Fruit fly (Drosophila melanogaster) whole organism, adult: ENCODE results near the gene Diedel.

ENCODE experiments used
- CG11617 ChIP-seq: fragments of 200-800 bp; sonication (Bioruptor generic); optimal IDR thresholded peaks from 2 replicates; lab custom pipeline; 2017; ENCODE audit warnings: mild to moderate bottlenecking, missing biosample characterization, missing genetic modification reagents, missing genetic modification characterization
- CG12768 ChIP-seq: fragments of 200-800 bp; sonication (Bioruptor generic); optimal IDR thresholded peaks from 2 replicates; lab custom pipeline; 2017; ENCODE audit warnings: missing biosample characterization, missing genetic modification characterization, mild to moderate bottlenecking, moderate library complexity, missing genetic modification reagents
- CG14711 ChIP-seq: fragments of 200-800 bp; sonication (Bioruptor generic); optimal IDR thresholded peaks from 2 replicates; lab custom pipeline; 2018; ENCODE audit warnings: missing biosample characterization, mild to moderate bottlenecking, missing genetic modification characterization, moderate library complexity
- CG1620 ChIP-seq: fragments of 200-800 bp; sonication (Bioruptor generic); optimal IDR thresholded peaks from 2 replicates; lab custom pipeline; 2016; ENCODE audit warnings: missing biosample characterization, missing genetic modification characterization
- CG33017 ChIP-seq: fragments of 200-800 bp; sonication (Bioruptor generic); optimal IDR thresholded peaks from 2 replicates; lab custom pipeline; 2018; ENCODE audit warnings: missing biosample characterization, mild to moderate bottlenecking, missing genetic modification characterization, moderate library complexity
- CG5204 ChIP-seq: fragments of 200-800 bp; sonication (Bioruptor generic); optimal IDR thresholded peaks from 2 replicates; lab custom pipeline; 2016; ENCODE audit warnings: missing biosample characterization, missing genetic modification characterization
- CG7045 ChIP-seq: fragments of 200-800 bp; sonication (Bioruptor generic); optimal IDR thresholded peaks from 2 replicates; lab custom pipeline; 2017; ENCODE audit warnings: missing biosample characterization, mild to moderate bottlenecking, missing genetic modification characterization
- CG7101 ChIP-seq: fragments of 200-800 bp; sonication (Bioruptor generic); optimal IDR thresholded peaks from 2 replicates; lab custom pipeline; 2018; ENCODE audit warnings: missing biosample characterization, mild to moderate bottlenecking, missing genetic modification characterization, moderate library complexity
- Clk ChIP-seq: fragments of 200-800 bp; sonication (Bioruptor generic); optimal IDR thresholded peaks from 2 replicates; lab custom pipeline; 2017; ENCODE audit warnings: missing biosample characterization, missing genetic modification characterization
- Crg-1 ChIP-seq: fragments of 200-800 bp; sonication (Bioruptor generic); optimal IDR thresholded peaks from 2 replicates; lab custom pipeline; 2016; ENCODE audit warnings: missing biosample characterization, missing genetic modification characterization
- Hr96 ChIP-seq: fragments of 200-800 bp; sonication (Bioruptor generic); optimal IDR thresholded peaks from 2 replicates; lab custom pipeline; 2016; ENCODE audit warnings: missing biosample characterization, missing genetic modification characterization
- Mnt ChIP-seq: fragments of 200-800 bp; sonication (Bioruptor generic); optimal IDR thresholded peaks from 2 replicates; lab custom pipeline; 2016; ENCODE audit warnings: missing biosample characterization, mild to moderate bottlenecking, missing genetic modification characterization
- bab1 ChIP-seq: fragments of 200-800 bp; sonication (Bioruptor generic); optimal IDR thresholded peaks from 3 replicates; lab custom pipeline; 2019; ENCODE audit warnings: missing biosample characterization, mild to moderate bottlenecking, missing genetic modification characterization, moderate library complexity
- cic ChIP-seq: fragments of 200-800 bp; sonication (Bioruptor generic); optimal IDR thresholded peaks from 2 replicates; lab custom pipeline; 2017; ENCODE audit warnings: missing biosample characterization, mild to moderate bottlenecking, missing genetic modification characterization, moderate library complexity
- cnc ChIP-seq, 2 experiments: fragments of >200 bp; optimal IDR thresholded peaks; 2 replicates each; lab custom pipeline; 2017
- kay ChIP-seq: fragments of 200-800 bp; sonication (Bioruptor generic); peaks from one replicate; lab custom pipeline; 2016; ENCODE audit warnings: missing biosample characterization, missing genetic modification characterization, borderline replicate concordance
- ovo ChIP-seq: fragments of 200-800 bp; sonication (Bioruptor generic); optimal IDR thresholded peaks from 2 replicates; lab custom pipeline; 2016; ENCODE audit warnings: missing biosample characterization, missing genetic modification characterization
- pad ChIP-seq: fragments of 200-800 bp; sonication (Bioruptor generic); optimal IDR thresholded peaks from 3 replicates; lab custom pipeline; 2017; ENCODE audit warnings: missing biosample characterization, missing genetic modification characterization, mild to moderate bottlenecking, moderate library complexity, missing genetic modification reagents
- tj ChIP-seq: fragments of 200-800 bp; sonication (Bioruptor generic); optimal IDR thresholded peaks from 3 replicates; lab custom pipeline; 2017; ENCODE audit warnings: missing biosample characterization, mild to moderate bottlenecking, missing genetic modification characterization, moderate library complexity
- toe ChIP-seq: fragments of 200-800 bp; sonication (Bioruptor generic); optimal IDR thresholded peaks from 2 replicates; lab custom pipeline; 2016; ENCODE audit warnings: missing biosample characterization, missing genetic modification characterization

The Diedel gene

DNA sequence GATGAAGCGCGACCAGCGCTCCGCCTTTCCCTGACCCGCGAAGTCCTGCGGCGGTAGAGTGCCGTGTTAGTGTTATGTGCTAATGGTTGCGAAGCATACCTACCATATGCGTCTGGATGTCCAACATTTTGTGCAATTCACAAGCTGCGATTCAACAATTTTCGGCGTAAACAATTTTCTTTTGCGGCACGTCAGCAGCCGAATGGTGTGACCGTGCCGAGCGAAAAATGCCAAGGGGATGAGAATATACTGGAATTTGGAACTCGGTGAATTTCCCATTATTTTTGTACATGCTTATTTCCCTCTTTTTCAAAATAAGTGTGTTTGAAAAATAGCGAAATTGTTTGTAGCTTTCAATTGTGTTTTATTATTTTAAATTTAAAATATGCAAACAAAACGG lies 2.7 kb upstream of the Diedel start, which contains the start of gene Spase12:
Gene Spase12 (minus strand): TSS at position 239 of the 400 bp plus-strand sequence.
- TF ChIP-seq CG5204 (GFP tag; lab: Kevin White, UChicago) (no peak), tj (GFP tag; lab: Kevin White, UChicago) (peak; percentile 65), cnc (optimal IDR thresholded peaks at IDR 0.05; lab: Kevin White, UChicago) (no peak), bab1 (GFP tag; lab: Kevin White, UChicago) (no peak)

- TF ChIP-seq pad (GFP tag; lab: Kevin White, UChicago): peak; percentile 4
- TF ChIP-seq Clk (GFP tag; lab: Kevin White, UChicago): no peak
These were observed 830 bp downstream of the Diedel start, which contains the start of gene FipoQ for dm6 chr3R:29494482-29494881. Gene FipoQ (plus strand): TSS chr3R:29494782.

- no peak for TF ChIP-seq cnc (optimal IDR thresholded peaks at IDR 0.05; lab: Kevin White, UChicago)
- TF ChIP-seq tj (GFP tag; lab: Kevin White, UChicago): no peak
- TF ChIP-seq CG7101: no peak
- TF ChIP-seq CG11617 (GFP tag; lab: Kevin White, UChicago): no peak
- TF ChIP-seq Hr96: no peak
- TF ChIP-seq CG33017: no peak
- no peak for TF ChIP-seq CG1620 (GFP tag; lab: Kevin White, UChicago)
- TF ChIP-seq CG14711 (tag; lab: Kevin White, UChicago): no peak
- TF ChIP-seq kay: no peak
- no peak for TF ChIP-seq cic (GFP tag; lab: Kevin White, UChicago)
- no peak for TF ChIP-seq Clk (GFP tag; lab: Kevin White, UChicago)
- no peak for TF ChIP-seq Crg-1 (GFP tag; lab: Kevin White, UChicago)
- no peak for TF ChIP-seq pad (GFP tag; lab: Kevin White, UChicago)
- TF ChIP-seq CG5204 (GFP tag; lab: Kevin White, UChicago): no peak
- no peak for TF ChIP-seq toe (GFP tag; lab: Kevin White, UChicago)
These were observed 2.2 kb downstream of the Diedel start for dm6 chr3R:29495815-29496214.

DNA sequence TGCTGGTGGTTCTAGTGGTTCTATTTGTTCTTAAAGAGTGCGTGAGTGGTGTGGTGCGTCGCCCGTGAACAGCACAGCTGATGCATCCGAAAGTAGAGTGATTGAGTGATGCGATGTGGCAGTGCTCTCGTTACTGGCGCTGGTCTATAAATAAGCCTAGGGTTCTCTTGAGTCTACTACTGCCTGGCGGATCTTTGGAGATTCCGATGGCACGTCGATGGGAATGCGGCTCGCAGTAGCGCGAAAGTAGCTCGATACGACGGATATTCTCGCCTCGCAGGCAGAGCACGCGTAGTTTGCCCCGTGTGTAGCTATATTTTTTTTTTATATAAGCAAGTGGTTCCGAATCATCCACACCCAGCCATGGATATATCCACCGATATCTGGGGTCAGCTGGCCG lies 2.7 kb downstream of the Diedel start:
- TF ChIP-seq CG7101 (no peak), tj (GFP tag; lab: Kevin White, UChicago) (no peak), CG33017 (no peak), Mnt (GFP tag; lab: Kevin White, UChicago) (no peak), CG7045 (GFP tag; lab: Kevin White, UChicago) (no peak), ovo (GFP tag; lab: Kevin White, UChicago) (no peak), Hr96 (no peak), CG14711 (tag; lab: Kevin White, UChicago) (no peak), CG12768 (GFP tag; lab: Kevin White, UChicago) (no peak), pad (GFP tag; lab: Kevin White, UChicago) (no peak), toe (GFP tag; lab: Kevin White, UChicago) (no peak), bab1 (GFP tag; lab: Kevin White, UChicago) (no peak), CG11617 (GFP tag; lab: Kevin White, UChicago) (no peak), CG1620 (GFP tag; lab: Kevin White, UChicago) (no peak), Crg-1 (GFP tag; lab: Kevin White, UChicago) (no peak)

- TF ChIP-seq CG11617 (GFP tag; lab: Kevin White, UChicago) (no peak), CG7101 (no peak), cnc (optimal IDR thresholded peaks at IDR 0.05; lab: Kevin White, UChicago) (peak; percentile 76 to 90), Clk (GFP tag; lab: Kevin White, UChicago) (no peak), CG12768 (GFP tag; lab: Kevin White, UChicago) (no peak)
These were observed 9.3 kb downstream of the Diedel start for dm6 chr3R:29502978-29503377.

DNA sequence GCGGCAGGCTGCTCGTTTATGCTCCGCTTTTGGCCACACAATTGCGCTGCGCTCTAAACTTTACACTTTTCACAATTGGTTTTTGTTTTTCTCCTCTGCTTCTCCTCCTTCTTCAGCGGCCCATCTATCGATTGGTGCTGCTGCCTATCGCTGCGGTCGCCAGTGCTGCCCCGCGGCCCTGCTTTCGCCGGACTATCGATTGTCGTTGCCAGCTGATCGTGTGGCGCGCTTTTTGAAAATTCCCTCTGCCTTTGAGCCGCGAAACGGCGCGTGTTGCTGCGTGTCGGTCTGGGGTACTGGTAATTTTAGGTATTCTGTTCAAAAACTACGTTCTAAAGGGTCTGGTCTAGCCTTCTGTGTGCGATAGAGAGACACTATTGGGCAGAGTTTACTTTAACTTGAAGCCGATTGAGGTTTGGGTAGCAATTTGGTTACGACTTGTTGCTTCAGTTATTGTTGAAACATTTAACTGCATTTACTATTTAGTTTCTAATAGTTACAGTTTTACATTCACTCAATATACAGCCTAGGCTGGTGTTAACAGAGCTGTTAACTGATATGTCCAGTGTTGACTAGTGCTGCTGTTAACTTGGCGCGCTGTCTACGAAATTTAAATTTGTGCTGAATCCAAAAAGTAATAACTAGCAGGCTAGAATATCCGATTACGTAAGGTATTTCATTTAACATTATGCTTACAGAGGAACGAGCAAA lies 9.9 kb downstream of the Diedel start, which contains the start of gene Trc8:
Gene Trc8 (minus strand): TSS at position 392 of the 711 bp plus-strand sequence.
- TF ChIP-seq tj (GFP tag; lab: Kevin White, UChicago) (no peak), bab1 (GFP tag; lab: Kevin White, UChicago) (peak; percentile 27)

DNA sequence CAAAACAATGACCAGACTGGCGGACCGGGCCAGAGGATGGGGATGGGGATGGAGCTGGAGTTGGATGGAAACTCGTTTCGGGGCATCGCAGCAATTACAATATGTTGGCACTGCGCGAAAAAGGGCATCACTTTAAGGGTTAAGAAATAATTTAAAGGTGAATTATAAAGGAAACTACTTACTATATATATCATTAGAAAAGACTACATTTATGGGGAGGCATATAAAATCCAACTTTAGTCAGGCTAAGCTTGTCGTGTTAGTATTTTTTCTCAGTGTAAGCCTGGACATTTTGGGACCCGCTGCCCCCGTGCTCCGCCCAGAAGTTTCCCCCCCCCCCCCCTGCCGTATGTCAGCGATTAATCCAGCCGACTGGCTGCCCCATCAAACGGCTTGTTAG lies 12.9 kb downstream of the Diedel start:
- TF ChIP-seq kay (no peak), CG14711 (tag; lab: Kevin White, UChicago) (no peak), tj (GFP tag; lab: Kevin White, UChicago) (no peak), CG11617 (GFP tag; lab: Kevin White, UChicago) (no peak), toe (GFP tag; lab: Kevin White, UChicago) (no peak), CG33017 (no peak), CG1620 (GFP tag; lab: Kevin White, UChicago) (no peak), Mnt (GFP tag; lab: Kevin White, UChicago) (no peak), cic (GFP tag; lab: Kevin White, UChicago) (no peak), CG12768 (GFP tag; lab: Kevin White, UChicago) (no peak), Clk (GFP tag; lab: Kevin White, UChicago) (no peak), CG7101 (no peak), pad (GFP tag; lab: Kevin White, UChicago) (no peak), cnc (optimal IDR thresholded peaks at IDR 0.05; lab: Kevin White, UChicago) (no peak), CG7045 (GFP tag; lab: Kevin White, UChicago) (no peak), Hr96 (no peak), ovo (GFP tag; lab: Kevin White, UChicago) (no peak), bab1 (GFP tag; lab: Kevin White, UChicago) (no peak), Crg-1 (GFP tag; lab: Kevin White, UChicago) (no peak)
